Worm (Caenorhabditis elegans) whole organism, L4/young adult: Measurements from ENCODE around the gene btbd-10.

Experiments
- W03F9.2 ChIP-seq: fragments of 150-350 bp; optimal IDR thresholded peaks from 2 replicates; lab custom pipeline; 2014; ENCODE audit warnings: missing biosample characterization, missing genetic modification characterization
- dao-5 ChIP-seq: sonication (generic microtip); optimal IDR thresholded peaks from 2 replicates; lab custom pipeline; 2016; ENCODE audit warnings: missing genotype, missing genetic modification characterization, moderate library complexity, missing compliant biosample characterization

DNA sequence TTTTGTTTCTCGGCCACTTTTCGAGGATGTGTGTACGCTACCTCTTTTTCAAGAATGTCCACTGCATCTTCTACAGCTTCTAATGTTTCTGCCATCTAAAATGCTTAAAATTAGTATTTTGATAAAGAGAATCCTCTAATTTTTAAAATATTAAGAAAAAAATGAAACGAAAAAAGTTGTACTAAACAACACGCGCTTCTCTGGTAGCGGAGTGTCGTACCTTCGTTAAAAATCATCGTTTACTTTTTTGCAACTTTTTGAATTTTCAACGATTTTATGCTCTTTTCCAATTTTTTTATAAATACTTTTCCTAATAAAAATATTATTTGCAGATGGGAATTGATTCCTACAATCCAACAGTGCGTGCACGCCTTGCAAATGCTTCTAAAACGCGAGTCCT, 40.9 kb downstream of the btbd-10 start, which contains the start of the genes gldi-11 and ZK546.2:
- TF ChIP-seq dao-5 (tag; lab: Kevin White, UChicago) (no peak), W03F9.2 (no peak)
